Fruit fly (Drosophila melanogaster) whole organism, embryonic: ENCODE measurements around the gene CG14342.

Experiments used
- Atf-2 ChIP-seq: fragments of 200-800 bp; sonication (Bioruptor generic); optimal IDR thresholded peaks from 2 replicates; lab custom pipeline; 2016; ENCODE audit warnings: missing biosample characterization, missing genetic modification characterization
- Awh ChIP-seq: fragments of 200-800 bp; sonication (Bioruptor generic); IDR thresholded peaks from 2 replicates; pipeline ENCODE4, ENCODE4 v1.3.6; 2022; ENCODE audit warnings: missing biosample characterization, missing genetic modification characterization
- CG11456 ChIP-seq: fragments of 200-800 bp; sonication (Bioruptor generic); IDR thresholded peaks from 3 replicates; pipeline ENCODE4 v1.3.6; 2022; ENCODE audit warnings: missing biosample characterization, missing genetic modification characterization
- CG12236 ChIP-seq: fragments of 200-800 bp; sonication (Bioruptor generic); optimal IDR thresholded peaks from 2 replicates; lab custom pipeline; 2016; ENCODE audit warnings: missing biosample characterization, missing genetic modification characterization
- CG1233 ChIP-seq: fragments of 200-800 bp; sonication (Bioruptor generic); optimal IDR thresholded peaks from 4 replicates; lab custom pipeline; 2018; ENCODE audit warnings: missing biosample characterization, mild to moderate bottlenecking, missing genetic modification characterization
- CG13296 ChIP-seq: fragments of 200-800 bp; sonication (Bioruptor generic); optimal IDR thresholded peaks from 3 replicates; lab custom pipeline; 2018; ENCODE audit warnings: missing biosample characterization, mild to moderate bottlenecking, missing genetic modification characterization
- CG30431 ChIP-seq: fragments of 200-800 bp; sonication (Bioruptor generic); optimal IDR thresholded peaks from 2 replicates; lab custom pipeline; 2017; ENCODE audit warnings: missing biosample characterization, missing genetic modification characterization
- CG4404 ChIP-seq: fragments of 200-800 bp; sonication (Bioruptor generic); IDR thresholded peaks from 2 replicates; pipeline ENCODE4 v1.3.6; 2022; ENCODE audit warnings: missing biosample characterization, missing genetic modification characterization
- CG7556 ChIP-seq: fragments of 200-800 bp; sonication (Bioruptor generic); optimal IDR thresholded peaks from 2 replicates; lab custom pipeline; 2017; ENCODE audit warnings: missing biosample characterization, mild to moderate bottlenecking, missing genetic modification characterization
- D ChIP-seq, 2 experiments: fragments of 200-800 bp in 1 of 2; fragments of >200 bp in 1 of 2; sonication (Bioruptor generic) in 1 of 2; optimal IDR thresholded peaks; 2 replicates in 1 of 2; 3 replicates in 1 of 2; lab custom pipeline; 2017; ENCODE audit warnings: mild to moderate bottlenecking in 1 of 2, missing biosample characterization in 1 of 2, missing genetic modification characterization in 1 of 2, missing genetic modification reagents in 1 of 2
- Drgx ChIP-seq: fragments of 200-800 bp; sonication (Bioruptor generic); IDR thresholded peaks from 2 replicates; pipeline ENCODE4 v1.3.6; 2022; ENCODE audit warnings: missing biosample characterization, missing genetic modification characterization
- Ets97D ChIP-seq: fragments of 200-800 bp; sonication (Bioruptor generic); optimal IDR thresholded peaks from 3 replicates; lab custom pipeline; 2016; ENCODE audit warnings: missing biosample characterization, missing genetic modification characterization
- HLH4C ChIP-seq: fragments of 200-800 bp; sonication (Bioruptor generic); IDR thresholded peaks from 3 replicates; pipeline ENCODE4 v1.3.6; 2022; ENCODE audit warnings: missing biosample characterization, missing genetic modification characterization; ENCODE audit not compliant: partially characterized antibody
- HmgZ ChIP-seq: fragments of 200-800 bp; sonication (Bioruptor generic); optimal IDR thresholded peaks from 2 replicates; lab custom pipeline; 2018; ENCODE audit warnings: missing biosample characterization, mild to moderate bottlenecking, missing genetic modification characterization
- Hr3 ChIP-seq: fragments of 200-800 bp; sonication (Bioruptor generic); optimal IDR thresholded peaks from 3 replicates; lab custom pipeline; 2016; ENCODE audit warnings: missing biosample characterization, missing genetic modification characterization
- Hr78 ChIP-seq, 2 experiments: fragments of 200-800 bp in 1 of 2; fragments of >200 bp in 1 of 2; sonication (Bioruptor generic) in 1 of 2; optimal IDR thresholded peaks; 2 replicates each; lab custom pipeline; 2017 to 2019; ENCODE audit warnings: missing biosample characterization in 2 of 2, missing genetic modification characterization in 2 of 2, mild to moderate bottlenecking in 1 of 2, moderate library complexity in 1 of 2
- MBD-R2 ChIP-seq: fragments of 200-800 bp; sonication (Bioruptor generic); IDR thresholded peaks from 2 replicates; pipeline ENCODE4 v1.3.6; 2022; ENCODE audit warnings: missing biosample characterization, missing genetic modification characterization
- Meics ChIP-seq: fragments of 200-800 bp; sonication (Bioruptor generic); optimal IDR thresholded peaks from 2 replicates; lab custom pipeline; 2017; ENCODE audit warnings: missing biosample characterization, mild to moderate bottlenecking, missing genetic modification characterization
- Nf-YA ChIP-seq: fragments of 200-800 bp; sonication (Bioruptor generic); IDR thresholded peaks from 2 replicates; pipeline ENCODE4 v1.3.6; 2022; ENCODE audit warnings: missing biosample characterization, missing genetic modification characterization
- Pdp1 ChIP-seq, 2 experiments: fragments of 200-800 bp; sonication (Bioruptor generic); optimal IDR thresholded peaks; 3 replicates each; lab custom pipeline; 2016; ENCODE audit warnings: missing biosample characterization in 2 of 2, missing genetic modification characterization in 2 of 2, mild to moderate bottlenecking in 1 of 2, moderate library complexity in 1 of 2
- Poxn ChIP-seq: fragments of 200-800 bp; sonication (Bioruptor generic); IDR thresholded peaks from 2 replicates; pipeline ENCODE4 v1.3.6; 2022; ENCODE audit warnings: missing biosample characterization, missing genetic modification characterization
- Scr ChIP-seq: fragments of 200-800 bp; sonication (Bioruptor generic); IDR thresholded peaks from 2 replicates; pipeline ENCODE4 v1.3.6; 2022; ENCODE audit warnings: missing biosample characterization, missing genetic modification characterization; ENCODE audit not compliant: partially characterized antibody
- Sin3A ChIP-seq: fragments of >200 bp; optimal IDR thresholded peaks from 2 replicates; lab custom pipeline; 2018
- Tbp ChIP-seq: fragments of >200 bp; optimal IDR thresholded peaks from 2 replicates; lab custom pipeline; 2018; ENCODE audit warnings: missing biosample characterization, missing genetic modification characterization
- ase ChIP-seq: fragments of 200-800 bp; sonication (Bioruptor generic); IDR thresholded peaks from 3 replicates; pipeline ENCODE4 v1.3.6; 2022; ENCODE audit warnings: missing biosample characterization, missing genetic modification characterization
- az2 ChIP-seq: fragments of 200-800 bp; sonication (Bioruptor generic); optimal IDR thresholded peaks from 3 replicates; lab custom pipeline; 2016; ENCODE audit warnings: missing biosample characterization, missing genetic modification characterization
- bowl ChIP-seq: fragments of 200-800 bp; sonication (Bioruptor generic); IDR thresholded peaks from 2 replicates; pipeline ENCODE4 v1.3.6; 2022; ENCODE audit warnings: missing biosample characterization, missing genetic modification characterization
- chn ChIP-seq: fragments of 200-800 bp; sonication (Bioruptor generic); optimal IDR thresholded peaks from 2 replicates; lab custom pipeline; 2016; ENCODE audit warnings: missing biosample characterization, missing genetic modification characterization
- disco-r ChIP-seq: fragments of 200-800 bp; sonication (Bioruptor generic); optimal IDR thresholded peaks from 2 replicates; lab custom pipeline; 2016; ENCODE audit warnings: missing biosample characterization, missing genetic modification characterization
- dpn ChIP-seq, 2 experiments: fragments of 200-800 bp; sonication (Bioruptor generic); optimal IDR thresholded peaks; 3 replicates each; lab custom pipeline; 2016; ENCODE audit warnings: missing biosample characterization in 2 of 2, missing genetic modification characterization in 2 of 2
- ftz-f1 ChIP-seq: fragments of 200-800 bp; sonication (Bioruptor generic); optimal IDR thresholded peaks from 2 replicates; lab custom pipeline; 2016; ENCODE audit warnings: missing biosample characterization, missing genetic modification characterization
- grn ChIP-seq: fragments of 200-800 bp; sonication (Bioruptor generic); optimal IDR thresholded peaks from 3 replicates; lab custom pipeline; 2017; ENCODE audit warnings: missing biosample characterization, missing genetic modification characterization
- hth ChIP-seq: fragments of >200 bp; optimal IDR thresholded peaks from 2 replicates; lab custom pipeline; 2017; ENCODE audit warnings: inconsistent platforms
- mam ChIP-seq: fragments of 200-800 bp; sonication (Bioruptor generic); optimal IDR thresholded peaks from 3 replicates; lab custom pipeline; 2016; ENCODE audit warnings: missing biosample characterization, missing genetic modification characterization
- nmo ChIP-seq: fragments of 200-800 bp; sonication (Bioruptor generic); optimal IDR thresholded peaks from 2 replicates; lab custom pipeline; 2018; ENCODE audit warnings: missing biosample characterization, mild to moderate bottlenecking, missing genetic modification characterization, moderate library complexity
- p53 ChIP-seq: fragments of 200-800 bp; sonication (Bioruptor generic); optimal IDR thresholded peaks from 2 replicates; lab custom pipeline; 2016; ENCODE audit warnings: missing biosample characterization, missing genetic modification characterization
- pros ChIP-seq: fragments of 200-800 bp; sonication (Bioruptor generic); optimal IDR thresholded peaks from 3 replicates; lab custom pipeline; 2019; ENCODE audit warnings: missing biosample characterization, mild to moderate bottlenecking, missing genetic modification characterization, moderate library complexity
- ranshi ChIP-seq: fragments of 200-800 bp; sonication (Bioruptor generic); IDR thresholded peaks from 2 replicates; pipeline ENCODE4 v1.3.6; 2022; ENCODE audit warnings: missing biosample characterization, missing genetic modification characterization
- slbo ChIP-seq: fragments of 200-800 bp; sonication (Bioruptor generic); IDR thresholded peaks from 2 replicates; pipeline ENCODE4 v1.3.6; 2022; ENCODE audit warnings: missing biosample characterization, missing genetic modification characterization
- so ChIP-seq: fragments of 200-800 bp; sonication (Bioruptor generic); IDR thresholded peaks from 3 replicates; pipeline ENCODE4 v1.3.6; 2022; ENCODE audit warnings: missing biosample characterization, missing genetic modification characterization
- vvl ChIP-seq: fragments of 200-800 bp; sonication (Bioruptor generic); IDR thresholded peaks from 2 replicates; pipeline ENCODE4 v1.3.6; 2022; ENCODE audit warnings: missing biosample characterization, missing genetic modification characterization
- z ChIP-seq: fragments of 200-800 bp; sonication (Bioruptor generic); IDR thresholded peaks from 3 replicates; pipeline ENCODE4 v1.3.6; 2022; ENCODE audit warnings: missing biosample characterization, missing genetic modification characterization

The CG14342 gene

DNA sequence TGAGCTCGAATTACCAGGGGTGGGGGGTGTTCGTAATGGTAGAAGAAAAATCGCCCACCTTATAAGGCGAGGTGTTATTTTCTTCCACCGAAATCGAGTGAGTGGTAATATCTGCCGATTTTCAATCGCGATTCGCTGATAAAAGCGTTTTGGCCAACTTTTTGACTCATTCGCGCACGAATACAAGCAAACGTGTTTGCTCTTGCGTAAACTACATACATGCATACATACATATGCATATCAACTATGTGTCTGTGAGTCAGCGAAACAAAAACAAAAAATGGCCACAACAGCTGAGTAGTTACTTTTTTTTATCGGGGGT lies 46.7 kb upstream of the CG14342 start (continued):
- no peak for TF ChIP-seq HLH4C
- no peak for TF ChIP-seq Poxn (GFP tag; lab: Robert Waterston, UW)
- TF ChIP-seq nmo = no peak
- no peak for TF ChIP-seq CG13296 (GFP tag; lab: Kevin White, UChicago)
- TF ChIP-seq dpn (GFP tag; optimal IDR thresholded peaks at IDR 0.05; lab: Kevin White, UChicago) = no peak
- TF ChIP-seq Ets97D = no peak
- TF ChIP-seq ase (GFP tag; lab: Robert Waterston, UW) = no peak
- peak in 1 of 2 experiments; percentile 92 for TF ChIP-seq Pdp1 (GFP tag; optimal IDR thresholded peaks at IDR 0.05; lab: Kevin White, UChicago)
- no peak for TF ChIP-seq bowl (GFP tag; lab: Robert Waterston, UW)
- TF ChIP-seq Hr78 (GFP tag; optimal IDR thresholded peaks at IDR 0.05; lab: Kevin White, UChicago) = no peak
- TF ChIP-seq grn (GFP tag; lab: Kevin White, UChicago) = peak; percentile 80
- TF ChIP-seq D (optimal IDR thresholded peaks at IDR 0.05; lab: Kevin White, UChicago) = no peak
- TF ChIP-seq D (GFP tag; optimal IDR thresholded peaks at IDR 0.05; lab: Kevin White, UChicago) = no peak
- TF ChIP-seq CG7556 = no peak
- TF ChIP-seq az2 (GFP tag; lab: Kevin White, UChicago) = no peak
- TF ChIP-seq pros (GFP tag; lab: Kevin White, UChicago) = peak; percentile 60
- TF ChIP-seq Scr (GFP tag; lab: Robert Waterston, UW) = no peak
- no peak for TF ChIP-seq vvl (GFP tag; lab: Robert Waterston, UW)
- TF ChIP-seq CG30431 (GFP tag; lab: Kevin White, UChicago) = no peak
- TF ChIP-seq chn = no peak
- TF ChIP-seq p53 = peak; percentile 21
- no peak for TF ChIP-seq CG11456
- TF ChIP-seq Tbp (GFP tag; lab: Kevin White, UChicago) = no peak
- TF ChIP-seq Sin3A = no peak
- TF ChIP-seq Nf-YA (GFP tag; lab: Robert Waterston, UW) = no peak
- TF ChIP-seq hth (lab: Kevin White, UChicago) = no peak
- TF ChIP-seq Meics (GFP tag; lab: Kevin White, UChicago) = no peak
- 0 out of 2 replicates have a peak, but pooled peaks have one; percentile 8 for TF ChIP-seq slbo
- no peak for TF ChIP-seq CG4404 (GFP tag; lab: Robert Waterston, UW)
- no peak for TF ChIP-seq Drgx (GFP tag; lab: Robert Waterston, UW)
- no peak for TF ChIP-seq Atf-2 (GFP tag; lab: Kevin White, UChicago)
- TF ChIP-seq ranshi (GFP tag; lab: Robert Waterston, UW) = no peak
- TF ChIP-seq mam = no peak
- no peak for TF ChIP-seq Hr3 (GFP tag; lab: Kevin White, UChicago)
- TF ChIP-seq z (GFP tag; lab: Robert Waterston, UW) = peak; percentile 47; the same call in 1 of the 3 replicates
- no peak for TF ChIP-seq disco-r (GFP tag; lab: Kevin White, UChicago)
- peak; percentile 20 for TF ChIP-seq HmgZ
- no peak for TF ChIP-seq Awh (GFP tag; lab: Robert Waterston, UW)
- TF ChIP-seq so (GFP tag; lab: Robert Waterston, UW) = 0 out of 3 replicates have a peak, but pooled peaks have one; percentile 20
- TF ChIP-seq CG1233 (GFP tag; lab: Kevin White, UChicago) = no peak
- TF ChIP-seq CG12236 = no peak
- TF ChIP-seq MBD-R2 (GFP tag; lab: Robert Waterston, UW) = no peak
- TF ChIP-seq ftz-f1 (GFP tag; lab: Kevin White, UChicago) = no peak
